Worm (Caenorhabditis elegans) whole organism, dauer: ENCODE data around the gene C06H5.8.
"Not testable (repeated sequence)": the region's sequence is repeated elsewhere in the genome, so short reads cannot be mapped to it uniquely, and the experiment has no call there.

ENCODE experiments used
- unc-62 ChIP-seq: sonication (generic microtip); optimal IDR thresholded peaks from 2 replicates; lab custom pipeline; 2017; ENCODE audit warnings: missing biosample characterization, missing genetic modification reagents, missing genetic modification characterization

C06H5.8 gene

ce11 chrV:17918726-17919125 lies at the start of gene C06H5.8:
C06H5.8 (plus strand) TSS chrV:17919026.
- no peak for TF ChIP-seq unc-62 (GFP tag; lab: Kevin White, UChicago)

ce11 chrV:17870569-17870968 lies 48.3 kb upstream of the C06H5.8 start, which contains the start of gene csn-1:
csn-1 (minus strand) TSS chrV:17870651.
- TF ChIP-seq unc-62 (GFP tag; lab: Kevin White, UChicago) = no peak

ce11 chrV:17871049-17871448 lies 47.8 kb upstream of the C06H5.8 start, which contains the start of gene phf-14:
phf-14 (plus strand) TSS chrV:17871393.
- TF ChIP-seq unc-62 (GFP tag; lab: Kevin White, UChicago) = no peak

- TF ChIP-seq unc-62 (GFP tag; lab: Kevin White, UChicago) = no peak
Observed at ce11 chrV:17888939-17889338, 29.9 kb upstream of the C06H5.8 start, which contains the start of gene C06H5.6. C06H5.6 (minus strand) TSS chrV:17888984.

- TF ChIP-seq unc-62 (GFP tag; lab: Kevin White, UChicago) = no peak
Observed at ce11 chrV:17891317-17891716, 27.5 kb upstream of the C06H5.8 start.

ce11 chrV:17893959-17894358 lies 24.9 kb upstream of the C06H5.8 start, which contains the start of gene C06H5.11:
C06H5.11 (minus strand) TSS chrV:17894059.
- not testable (repeated sequence) for TF ChIP-seq unc-62 (GFP tag; lab: Kevin White, UChicago)

- not testable (repeated sequence) for TF ChIP-seq unc-62 (GFP tag; lab: Kevin White, UChicago)
Observed at ce11 chrV:17894485-17894884, 24.3 kb upstream of the C06H5.8 start, which contains the start of gene C06H5.12. C06H5.12 (plus strand) TSS chrV:17894785.

ce11 chrV:17896736-17897353 lies 22.0 kb upstream of the C06H5.8 start, which contains the start of gene fbxa-156:
fbxa-156 (minus strand) TSS chrV:17896786.
- no peak for TF ChIP-seq unc-62 (GFP tag; lab: Kevin White, UChicago)

ce11 chrV:17897646-17898045 lies 21.2 kb upstream of the C06H5.8 start, which contains the start of gene C06H5.13:
C06H5.13 (minus strand) TSS chrV:17897746.
- not testable (repeated sequence) for TF ChIP-seq unc-62 (GFP tag; lab: Kevin White, UChicago)

ce11 chrV:17899503-17899902 lies 19.3 kb upstream of the C06H5.8 start, which contains the start of gene fbxa-157:
fbxa-157 (plus strand) TSS chrV:17899803.
- TF ChIP-seq unc-62 (GFP tag; lab: Kevin White, UChicago) = no peak

- TF ChIP-seq unc-62 (GFP tag; lab: Kevin White, UChicago) = not testable (repeated sequence)
Observed at ce11 chrV:17903829-17904228, 15.0 kb upstream of the C06H5.8 start, which contains the start of gene C06H5.14. C06H5.14 (plus strand) TSS chrV:17904129.

- TF ChIP-seq unc-62 (GFP tag; lab: Kevin White, UChicago) = no peak
Observed at ce11 chrV:17905765-17906164, 13.1 kb upstream of the C06H5.8 start.

- TF ChIP-seq unc-62 (GFP tag; lab: Kevin White, UChicago) = no peak
Observed at ce11 chrV:17910019-17910418, 8.8 kb upstream of the C06H5.8 start, which contains the start of gene dcar-1. dcar-1 (plus strand) TSS chrV:17910319.

- no peak for TF ChIP-seq unc-62 (GFP tag; lab: Kevin White, UChicago)
Observed at ce11 chrV:17921423-17921822, 2.6 kb downstream of the C06H5.8 start, which contains the start of gene E01B7.2. E01B7.2 (plus strand) TSS chrV:17921772.

- not testable (repeated sequence) for TF ChIP-seq unc-62 (GFP tag; lab: Kevin White, UChicago)
Observed at ce11 chrV:17924095-17925000, 5.5 kb downstream of the C06H5.8 start, which contains the start of gene usp-50. usp-50 (plus strand) TSS chrV:17924916.
